Worm (Caenorhabditis elegans) whole organism, L3 larva: Measurements from ENCODE around the gene rps-13.

Experiments used
- R02D3.7 ChIP-seq: fragments of 150-350 bp; optimal IDR thresholded peaks from 2 replicates; lab custom pipeline; 2014; ENCODE audit warnings: missing biosample characterization, missing genetic modification characterization
- ZK546.5 ChIP-seq: sonication (generic microtip); optimal IDR thresholded peaks from 2 replicates; lab custom pipeline; 2017; ENCODE audit warnings: missing biosample characterization, missing genetic modification characterization
- aly-2 ChIP-seq: fragments of 150-350 bp; optimal IDR thresholded peaks from 2 replicates; lab custom pipeline; 2014; ENCODE audit warnings: missing biosample characterization, missing genetic modification characterization
- ama-1 ChIP-seq: fragments of 150-350 bp; optimal IDR thresholded peaks from 2 replicates; lab custom pipeline; 2018
- ceh-16 ChIP-seq: sonication (generic microtip); optimal IDR thresholded peaks from 2 replicates; lab custom pipeline; 2017; ENCODE audit warnings: missing biosample characterization, missing genetic modification characterization
- ceh-28 ChIP-seq: fragments of 150-350 bp; optimal IDR thresholded peaks from 2 replicates; lab custom pipeline; 2014; ENCODE audit warnings: missing biosample characterization, missing genetic modification reagents, missing genetic modification characterization
- ceh-82 ChIP-seq: fragments of 150-350 bp; optimal IDR thresholded peaks from 2 replicates; lab custom pipeline; 2014; ENCODE audit warnings: missing biosample characterization, missing genetic modification characterization
- egl-27 ChIP-seq: sonication (generic microtip); optimal IDR thresholded peaks from 4 replicates; lab custom pipeline; 2017; ENCODE audit warnings: missing biosample characterization, missing genetic modification reagents, missing genetic modification characterization
- egl-5 ChIP-seq: fragments of 150-350 bp; optimal IDR thresholded peaks from 2 replicates; lab custom pipeline; 2017; ENCODE audit warnings: missing biosample characterization, missing genetic modification reagents, missing genetic modification characterization, inconsistent platforms
- elt-2 ChIP-seq: sonication (generic microtip); optimal IDR thresholded peaks from 2 replicates; lab custom pipeline; 2016; ENCODE audit warnings: missing genetic modification reagents, mild to moderate bottlenecking, missing genetic modification characterization, missing compliant biosample characterization
- fkh-10 ChIP-seq: sonication (generic microtip); optimal IDR thresholded peaks from 2 replicates; lab custom pipeline; 2017; ENCODE audit warnings: missing biosample characterization, missing genetic modification reagents, missing genetic modification characterization
- fkh-2 ChIP-seq: fragments of 150-350 bp; optimal IDR thresholded peaks from 2 replicates; lab custom pipeline; 2014; ENCODE audit warnings: missing biosample characterization, missing genetic modification reagents, missing genetic modification characterization
- hmg-11 ChIP-seq: sonication (generic microtip); optimal IDR thresholded peaks from 2 replicates; lab custom pipeline; 2016; ENCODE audit warnings: missing genetic modification characterization, missing compliant biosample characterization
- jun-1 ChIP-seq: fragments of 150-350 bp; optimal IDR thresholded peaks from 2 replicates; lab custom pipeline; 2014; ENCODE audit warnings: missing biosample characterization, missing genetic modification reagents, missing genetic modification characterization
- lin-15B ChIP-seq: fragments of 150-350 bp; optimal IDR thresholded peaks from 2 replicates; lab custom pipeline; 2014; ENCODE audit warnings: missing biosample characterization, missing genetic modification characterization
- lin-39 ChIP-seq: fragments of 150-350 bp; optimal IDR thresholded peaks from 2 replicates; lab custom pipeline; 2018; ENCODE audit warnings: missing biosample characterization, missing genetic modification reagents, missing genetic modification characterization
- lsy-12 ChIP-seq: sonication (generic microtip); optimal IDR thresholded peaks from 2 replicates; lab custom pipeline; 2016; ENCODE audit warnings: mild to moderate bottlenecking, missing genetic modification characterization, missing compliant biosample characterization
- mdl-1 ChIP-seq: fragments of 150-350 bp; optimal IDR thresholded peaks from 2 replicates; lab custom pipeline; 2014; ENCODE audit warnings: missing biosample characterization, missing genetic modification characterization
- mml-1 ChIP-seq: fragments of 150-350 bp; sonication (generic microtip); optimal IDR thresholded peaks from 3 replicates; lab custom pipeline; 2014; ENCODE audit warnings: missing biosample characterization, missing genetic modification characterization
- nfya-1 ChIP-seq: sonication (generic microtip); optimal IDR thresholded peaks from 2 replicates; lab custom pipeline; 2017; ENCODE audit warnings: missing genetic modification characterization, mild to moderate bottlenecking, missing compliant biosample characterization, antibody characterized with exemption, moderate library complexity; ENCODE audit not compliant: insufficient read depth
- nhr-11 ChIP-seq: fragments of 150-350 bp; optimal IDR thresholded peaks from 2 replicates; lab custom pipeline; 2014; ENCODE audit warnings: missing biosample characterization, missing genetic modification characterization
- nhr-23 ChIP-seq: fragments of 150-350 bp; optimal IDR thresholded peaks from 2 replicates; lab custom pipeline; 2014; ENCODE audit warnings: missing biosample characterization, missing genetic modification reagents, missing genetic modification characterization
- nhr-237 ChIP-seq: fragments of 150-350 bp; optimal IDR thresholded peaks from 2 replicates; lab custom pipeline; 2014; ENCODE audit warnings: missing biosample characterization, missing genetic modification characterization
- nhr-25 ChIP-seq: sonication (generic microtip); optimal IDR thresholded peaks from 2 replicates; lab custom pipeline; 2017; ENCODE audit warnings: missing biosample characterization, missing genetic modification characterization
- nhr-28 ChIP-seq: fragments of 150-350 bp; optimal IDR thresholded peaks from 2 replicates; lab custom pipeline; 2014; ENCODE audit warnings: missing biosample characterization, missing genetic modification characterization
- nhr-43 ChIP-seq: sonication (generic microtip); optimal IDR thresholded peaks from 2 replicates; lab custom pipeline; 2016; ENCODE audit warnings: mild to moderate bottlenecking, missing genetic modification characterization, missing compliant biosample characterization; ENCODE audit not compliant: poor library complexity, severe bottlenecking
- nhr-67 ChIP-seq: fragments of 150-350 bp; optimal IDR thresholded peaks from 2 replicates; lab custom pipeline; 2014; ENCODE audit warnings: missing biosample characterization, missing genetic modification characterization
- nhr-76 ChIP-seq: fragments of 150-350 bp; sonication (generic microtip); optimal IDR thresholded peaks from 5 replicates; lab custom pipeline; 2014; ENCODE audit warnings: missing biosample characterization, missing genetic modification characterization
- pha-4 ChIP-seq: fragments of 150-350 bp; optimal IDR thresholded peaks from 2 replicates; lab custom pipeline; 2014; ENCODE audit warnings: missing biosample characterization, missing genetic modification reagents, missing genetic modification characterization
- pqm-1 ChIP-seq: fragments of 150-350 bp; optimal IDR thresholded peaks from 2 replicates; lab custom pipeline; 2017; ENCODE audit warnings: missing biosample characterization, missing genetic modification characterization, inconsistent platforms
- skn-1 ChIP-seq: fragments of 150-350 bp; optimal IDR thresholded peaks from 2 replicates; lab custom pipeline; 2014; ENCODE audit warnings: missing biosample characterization, missing genetic modification characterization
- snpc-4 ChIP-seq: fragments of 150-350 bp; optimal IDR thresholded peaks from 2 replicates; lab custom pipeline; 2014; ENCODE audit warnings: missing biosample characterization, missing genetic modification characterization
- tbx-2 ChIP-seq: sonication (generic microtip); optimal IDR thresholded peaks from 2 replicates; lab custom pipeline; 2016; ENCODE audit warnings: mild to moderate bottlenecking, missing genetic modification characterization, missing compliant biosample characterization
- unc-62 ChIP-seq: fragments of 150-350 bp; sonication (generic microtip); optimal IDR thresholded peaks from 4 replicates; lab custom pipeline; 2014; ENCODE audit warnings: missing biosample characterization, missing genetic modification reagents, missing genetic modification characterization
- zag-1 ChIP-seq: fragments of 150-350 bp; optimal IDR thresholded peaks from 2 replicates; lab custom pipeline; 2014; ENCODE audit warnings: missing biosample characterization, missing genetic modification characterization

The rps-13 gene

ce11 chrIII:6352459-6352858 is 22.3 kb downstream of the rps-13 start:
- peak; percentile 20 for TF ChIP-seq nfya-1 (tag; lab: Kevin White, UChicago)
- no peak for TF ChIP-seq nhr-43
- TF ChIP-seq egl-27 (tag; lab: Kevin White, UChicago) = no peak
- peak; percentile 34 for TF ChIP-seq tbx-2 (tag; lab: Kevin White, UChicago)
- no peak for TF ChIP-seq lsy-12 (tag; lab: Kevin White, UChicago)
- TF ChIP-seq fkh-10 (GFP tag; lab: Kevin White, UChicago) = peak; percentile 36
- TF ChIP-seq, all 47 proteins: peak for 3

DNA sequence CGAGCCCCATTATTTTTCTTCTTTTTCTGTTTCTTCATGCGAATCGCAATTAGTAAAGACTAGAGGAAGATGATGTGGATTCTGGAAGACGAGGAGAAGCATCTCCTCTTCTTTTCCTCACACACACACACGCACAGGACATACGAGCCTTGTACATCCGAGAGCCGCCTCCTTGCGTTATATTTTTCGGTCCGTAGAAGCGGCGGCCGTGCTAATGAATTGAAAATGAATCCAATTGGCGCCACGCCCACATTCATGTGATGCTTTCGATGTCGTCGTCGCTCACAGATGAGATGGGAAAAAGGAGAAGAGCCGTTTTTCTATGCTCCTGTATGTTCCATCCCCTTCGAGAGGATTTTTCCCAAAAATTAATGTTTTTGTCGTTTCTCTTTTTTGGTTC is 23.4 kb downstream of the rps-13 start:
- no peak for TF ChIP-seq nhr-76 (tag; lab: Kevin White, UChicago)
- TF ChIP-seq aly-2 (tag; lab: Kevin White, UChicago) = no peak
- no peak for TF ChIP-seq mdl-1 (tag; lab: Kevin White, UChicago)
- TF ChIP-seq nhr-67 (tag; lab: Kevin White, UChicago) = no peak
- TF ChIP-seq zag-1 (tag; lab: Kevin White, UChicago) = no peak
- TF ChIP-seq elt-2 (tag; lab: Kevin White, UChicago) = no peak
- peak; percentile 14 for TF ChIP-seq ama-1 (lab: Kevin White, UChicago)
- peak; percentile 31 for TF ChIP-seq nfya-1 (tag; lab: Kevin White, UChicago)
- TF ChIP-seq, all 47 proteins: peak for 2

- TF ChIP-seq fkh-2 (tag; lab: Kevin White, UChicago) = no peak
- TF ChIP-seq mml-1 (tag; lab: Kevin White, UChicago) = no peak
- no peak for TF ChIP-seq nhr-23 (tag; lab: Kevin White, UChicago)
- TF ChIP-seq nhr-11 (tag; lab: Kevin White, UChicago) = no peak
- TF ChIP-seq fkh-10 (GFP tag; lab: Kevin White, UChicago) = peak; percentile 92
- no peak for TF ChIP-seq nhr-237 (tag; lab: Kevin White, UChicago)
- no peak for TF ChIP-seq nhr-28
Observed at ce11 chrIII:6350424-6350823, 24.4 kb downstream of the rps-13 start.

DNA sequence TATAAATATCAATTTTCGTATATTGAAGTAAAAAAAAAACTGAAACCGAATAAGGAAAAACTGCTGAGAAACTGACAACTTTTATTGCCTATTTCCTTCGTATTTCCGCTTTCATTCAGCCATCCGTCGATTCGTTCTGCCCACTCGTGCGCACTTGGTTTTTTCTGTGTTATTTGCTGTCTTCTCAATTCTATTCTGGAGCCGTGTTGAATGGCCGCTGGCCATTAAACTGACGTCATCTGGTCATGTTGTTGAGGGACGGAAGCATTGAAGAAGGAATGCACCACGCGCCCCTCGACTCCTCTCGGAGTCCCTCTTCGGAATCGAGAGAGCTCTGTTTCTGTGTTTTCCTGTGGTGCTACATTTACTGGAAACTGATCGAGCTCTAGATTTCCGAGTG is 26.2 kb downstream of the rps-13 start:
- TF ChIP-seq ama-1 (lab: Kevin White, UChicago) = peak; percentile 2
- no peak for TF ChIP-seq R02D3.7
- TF ChIP-seq tbx-2 (tag; lab: Kevin White, UChicago) = peak; percentile 49
- peak; percentile 18 for TF ChIP-seq hmg-11 (tag; lab: Kevin White, UChicago)
- TF ChIP-seq lin-39 (tag; lab: Kevin White, UChicago) = peak; percentile 67
- TF ChIP-seq egl-5 = peak; percentile 32
- TF ChIP-seq unc-62 (GFP tag; lab: Kevin White, UChicago) = no peak
- TF ChIP-seq nhr-67 (tag; lab: Kevin White, UChicago) = no peak
- TF ChIP-seq nfya-1 (tag; lab: Kevin White, UChicago) = peak; percentile 75
- TF ChIP-seq, all 47 proteins: peak for 6

DNA sequence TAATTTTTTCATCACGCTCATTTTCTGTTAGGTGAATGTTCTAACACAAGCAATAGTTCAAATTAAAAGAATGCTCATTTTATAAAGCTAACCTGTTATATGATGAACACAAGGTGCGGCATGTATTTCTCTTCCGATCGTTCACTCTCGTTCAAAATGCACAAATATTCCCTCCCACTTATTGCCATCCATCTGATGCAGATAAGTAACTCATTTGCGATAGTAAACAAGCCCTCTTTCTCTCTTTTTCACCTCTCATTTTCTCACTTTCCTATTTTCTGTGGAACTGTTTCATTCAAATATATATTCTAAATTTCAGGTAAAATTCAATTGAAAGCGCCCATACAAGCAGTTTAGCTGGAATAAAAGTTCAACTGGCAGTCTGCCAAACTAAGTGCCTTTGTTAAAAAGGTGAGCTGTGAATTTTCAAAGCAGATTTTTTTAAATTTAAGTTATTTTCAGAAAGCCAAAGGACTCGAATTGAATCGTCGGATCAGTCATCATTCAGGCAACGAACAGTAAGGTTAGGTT is 28.8 kb downstream of the rps-13 start, which contains the start of the genes trmt-10C.2 and C56G2.22:
Gene trmt-10C.2, plus strand, starts transcription at position 314 of the 531 bp plus-strand sequence.
Gene C56G2.22, plus strand, starts transcription at position 481 of the 531 bp plus-strand sequence.
- TF ChIP-seq elt-2 (tag; lab: Kevin White, UChicago) = peak; percentile 32
- no peak for TF ChIP-seq ZK546.5 (tag; lab: Kevin White, UChicago)
- TF ChIP-seq pha-4 (tag; lab: Kevin White, UChicago) = peak; percentile 74

DNA sequence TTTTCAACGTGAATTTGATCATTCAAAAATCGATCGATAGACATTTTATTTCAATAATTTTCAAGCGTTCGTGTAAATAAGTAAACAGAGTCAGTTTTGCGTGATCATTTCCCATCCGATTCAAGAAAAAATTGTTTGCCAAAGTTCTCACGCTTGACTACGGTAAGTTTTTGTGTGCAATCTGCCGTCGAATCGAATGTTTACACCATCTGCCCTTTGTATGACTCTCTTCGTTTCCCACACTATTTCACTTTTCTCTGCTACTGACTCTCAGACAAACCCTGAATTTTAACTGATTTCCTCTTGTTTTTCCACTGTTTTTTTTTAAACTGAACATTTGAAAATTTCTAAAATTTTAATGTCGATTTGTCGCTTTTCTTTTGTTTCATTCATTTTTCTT is 30.1 kb downstream of the rps-13 start:
- TF ChIP-seq hmg-11 (tag; lab: Kevin White, UChicago) (peak; percentile 92), skn-1 (peak; percentile 32), tbx-2 (tag; lab: Kevin White, UChicago) (peak; percentile 35), R02D3.7 (peak; percentile 53), jun-1 (tag; lab: Kevin White, UChicago) (peak; percentile 72), nhr-11 (tag; lab: Kevin White, UChicago) (no peak), fkh-2 (tag; lab: Kevin White, UChicago) (no peak), elt-2 (tag; lab: Kevin White, UChicago) (peak; percentile 54), lin-15B (tag; lab: Kevin White, UChicago) (peak; percentile 81), lsy-12 (tag; lab: Kevin White, UChicago) (peak; percentile 75), ceh-82 (tag; lab: Kevin White, UChicago) (peak; percentile 54), nhr-67 (tag; lab: Kevin White, UChicago) (no peak), nhr-237 (tag; lab: Kevin White, UChicago) (no peak), nhr-25 (peak; percentile 87), pqm-1 (peak; percentile 36), nhr-23 (tag; lab: Kevin White, UChicago) (peak; percentile 79), ceh-16 (tag; lab: Kevin White, UChicago) (no peak), mdl-1 (tag; lab: Kevin White, UChicago) (no peak), unc-62 (GFP tag; lab: Kevin White, UChicago) (no peak), ceh-28 (tag; lab: Kevin White, UChicago) (peak; percentile 47), pha-4 (tag; lab: Kevin White, UChicago) (peak; percentile 95), nfya-1 (tag; lab: Kevin White, UChicago) (peak; percentile 92), ama-1 (lab: Kevin White, UChicago) (peak; percentile 73), nhr-43 (peak; percentile 36), lin-39 (tag; lab: Kevin White, UChicago) (peak; percentile 52), snpc-4 (tag; lab: Kevin White, UChicago) (peak; percentile 81)
